Worm (Caenorhabditis elegans): Measurements from ENCODE around the gene mif-2.

mif-2 gene

ce11 chrV:11993706-11994345 is 15.6 kb upstream of the mif-2 start, which contains the start of the genes cyl-1 and C52E4.7:
Gene cyl-1 (minus strand): TSS chrV:11993723.
Gene C52E4.7 (plus strand): TSS chrV:11994295.
- TF ChIP-seq nfya-1 (tag; optimal IDR thresholded peaks at IDR 0.05) (peak; percentile 32), rnt-1 (tag; optimal IDR thresholded peaks at IDR 0.05) (no peak), ttx-3 (tag; optimal IDR thresholded peaks at IDR 0.05) (no peak), ceh-31 (tag; optimal IDR thresholded peaks at IDR 0.05) (peak; percentile 5), tbx-2 (tag; optimal IDR thresholded peaks at IDR 0.05) (peak; percentile 17), sdc-2 (tag; optimal IDR thresholded peaks at IDR 0.05) (peak; percentile 1), ceh-34 (tag; optimal IDR thresholded peaks at IDR 0.05) (peak; percentile 9)

ce11 chrV:11990511-11991127 is 12.4 kb upstream of the mif-2 start:
- TF ChIP-seq unc-55 (GFP tag; optimal IDR thresholded peaks at IDR 0.05) (no peak), unc-42 (tag; optimal IDR thresholded peaks at IDR 0.05) (peak; percentile 55), fax-1 (tag; optimal IDR thresholded peaks at IDR 0.05) (no peak), pha-4 (tag; optimal IDR thresholded peaks at IDR 0.05) (no peak), F13H6.1 (tag; optimal IDR thresholded peaks at IDR 0.05) (no peak), ceh-24 (tag; optimal IDR thresholded peaks at IDR 0.05) (no peak)

ce11 chrV:11989861-11990260 is 11.6 kb upstream of the mif-2 start:
- TF ChIP-seq ceh-14 (tag; optimal IDR thresholded peaks at IDR 0.05) (no peak), syd-9 (tag; optimal IDR thresholded peaks at IDR 0.05) (no peak), ztf-16 (tag; optimal IDR thresholded peaks at IDR 0.05) (no peak), elt-2 (tag; optimal IDR thresholded peaks at IDR 0.05) (no peak), F13H6.1 (tag; optimal IDR thresholded peaks at IDR 0.05) (no peak), elt-4 (tag; optimal IDR thresholded peaks at IDR 0.05) (no peak), T23F11.4 (GFP tag; optimal IDR thresholded peaks at IDR 0.05) (no peak), fkh-10 (GFP tag; optimal IDR thresholded peaks at IDR 0.05) (no peak), sox-4 (tag; optimal IDR thresholded peaks at IDR 0.05) (no peak), C08G9.2 (tag; optimal IDR thresholded peaks at IDR 0.05) (no peak), pat-9 (tag; optimal IDR thresholded peaks at IDR 0.05) (no peak), pros-1 (tag; optimal IDR thresholded peaks at IDR 0.05) (no peak), ceh-31 (tag; optimal IDR thresholded peaks at IDR 0.05) (no peak)

ce11 chrV:11986078-11986869 is 8.0 kb upstream of the mif-2 start:
- TF ChIP-seq unc-42 (tag; optimal IDR thresholded peaks at IDR 0.05) (peak; percentile 96), hlh-6 (tag; optimal IDR thresholded peaks at IDR 0.05) (no peak)

ce11 chrV:11985384-11985783 is 7.1 kb upstream of the mif-2 start, which contains the start of gene mans-2:
Gene mans-2 (minus strand): TSS chrV:11985484.
- TF ChIP-seq syd-9 (tag; optimal IDR thresholded peaks at IDR 0.05) (no peak), ref-2 (tag; optimal IDR thresholded peaks at IDR 0.05) (no peak), sox-4 (tag; optimal IDR thresholded peaks at IDR 0.05) (no peak), C08G9.2 (tag; optimal IDR thresholded peaks at IDR 0.05) (no peak), sox-2 (GFP tag; IDR thresholded peaks at IDR 0.05) (no peak), ceh-34 (tag; optimal IDR thresholded peaks at IDR 0.05) (no peak), K09A11.1 (tag; optimal IDR thresholded peaks at IDR 0.05; ENCODE audit: insufficient read depth) (no peak), ceh-14 (tag; optimal IDR thresholded peaks at IDR 0.05) (no peak), nhr-11 (tag; optimal IDR thresholded peaks at IDR 0.05) (no peak), ceh-31 (tag; optimal IDR thresholded peaks at IDR 0.05) (no peak), fkh-6 (tag; optimal IDR thresholded peaks at IDR 0.05) (no peak), pha-4 (tag; optimal IDR thresholded peaks at IDR 0.05) (no peak)
